Worm (Caenorhabditis elegans) whole organism, L4 larva: ENCODE results near the gene snb-6.

Experiments used
- saeg-2 ChIP-seq: fragments of 200-800 bp; sonication (Bioruptor generic); IDR thresholded peaks from 2 replicates; pipeline ENCODE4 v1.3.6; 2022; ENCODE audit warnings: missing genetic modification reagents, missing genetic modification characterization, missing compliant biosample characterization
- tag-97 ChIP-seq: fragments of 200-800 bp; sonication (Bioruptor generic); IDR thresholded peaks from 2 replicates; pipeline ENCODE4 v1.3.6; 2022; ENCODE audit warnings: missing genetic modification characterization, missing compliant biosample characterization

DNA sequence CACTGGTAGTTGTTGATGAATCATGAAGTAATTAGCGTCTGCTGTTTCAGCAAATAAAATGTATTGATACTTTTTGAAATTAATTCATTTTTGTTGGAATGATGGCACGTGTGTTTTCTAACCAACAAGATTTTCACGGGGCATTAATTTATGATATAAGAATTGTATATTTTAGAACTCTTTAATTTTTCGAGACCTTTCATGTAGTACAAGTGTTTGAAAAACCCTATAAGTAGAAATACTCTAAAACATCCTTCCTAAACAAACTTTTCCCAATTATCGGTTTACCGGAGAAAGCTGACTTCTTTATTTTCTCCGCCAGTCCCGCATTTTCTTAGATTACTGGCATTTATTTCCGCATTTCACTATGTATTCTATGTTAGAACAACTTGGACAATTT lies at the start of gene snb-6:
- no peak for TF ChIP-seq saeg-2 (GFP tag; lab: Robert Waterston, UW)
- TF ChIP-seq tag-97 (GFP tag; lab: Robert Waterston, UW): no peak
